Worm (Caenorhabditis elegans) whole organism, L1 larva: ENCODE results near the gene W03F9.1.

Source experiments
- C04F5.9 ChIP-seq: sonication (generic microtip); optimal IDR thresholded peaks from 2 replicates; lab custom pipeline; 2016; ENCODE audit warnings: missing genetic modification characterization, missing compliant biosample characterization
- C16A3.4 ChIP-seq: fragments of 150-350 bp; optimal IDR thresholded peaks from 2 replicates; lab custom pipeline; 2014; ENCODE audit warnings: missing biosample characterization, missing genetic modification characterization
- Y116A8C.19 ChIP-seq: sonication (generic microtip); optimal IDR thresholded peaks from 2 replicates; lab custom pipeline; 2016; ENCODE audit warnings: missing compliant biosample characterization, missing genetic modification characterization, borderline replicate concordance
- aly-2 ChIP-seq: fragments of 150-350 bp; optimal IDR thresholded peaks from 2 replicates; lab custom pipeline; 2014; ENCODE audit warnings: missing biosample characterization, missing genetic modification characterization
- blmp-1 ChIP-seq: fragments of 150-350 bp; optimal IDR thresholded peaks from 2 replicates; lab custom pipeline; 2014; ENCODE audit warnings: missing biosample characterization, missing genetic modification characterization
- ceh-63 ChIP-seq: fragments of 200-800 bp; sonication (Bioruptor generic); optimal IDR thresholded peaks from 2 replicates; lab custom pipeline; 2018; ENCODE audit warnings: mild to moderate bottlenecking, missing genetic modification characterization, missing compliant biosample characterization
- ceh-82 ChIP-seq, 3 experiments: fragments of 150-350 bp in 1 of 3; sonication (generic microtip) in 2 of 3; optimal IDR thresholded peaks; 2 replicates each; lab custom pipeline; 2014 to 2017; ENCODE audit warnings: missing biosample characterization in 3 of 3, missing genetic modification characterization in 3 of 3
- ceh-88 ChIP-seq: fragments of 200-800 bp; sonication (Bioruptor generic); IDR thresholded peaks from 2 replicates; pipeline ENCODE4 v1.3.6; 2022; ENCODE audit warnings: missing genetic modification characterization, missing compliant biosample characterization
- ces-1 ChIP-seq: fragments of 150-350 bp; optimal IDR thresholded peaks from 2 replicates; lab custom pipeline; 2014; ENCODE audit warnings: missing biosample characterization, missing genetic modification reagents, missing genetic modification characterization
- dpl-1 ChIP-seq, 3 experiments: fragments of 150-350 bp in 2 of 3; sonication (generic microtip) in 1 of 3; optimal IDR thresholded peaks; 2 replicates each; lab custom pipeline; 2014 to 2017; ENCODE audit warnings: missing biosample characterization in 3 of 3, missing genetic modification characterization in 3 of 3, missing genetic modification reagents in 3 of 3
- dsc-1 ChIP-seq: sonication (generic microtip); optimal IDR thresholded peaks from 2 replicates; lab custom pipeline; 2016; ENCODE audit warnings: mild to moderate bottlenecking, missing genetic modification characterization, missing compliant biosample characterization
- efl-1 ChIP-seq, 4 experiments: fragments of 150-350 bp; optimal IDR thresholded peaks in 3 of 4; peaks in 1 of 4; 1 replicate in 1 of 4; 2 replicates in 3 of 4; lab custom pipeline; 2014; ENCODE audit warnings: missing biosample characterization in 2 of 4, missing genetic modification characterization in 2 of 4, missing genetic modification reagents in 2 of 4
- egl-13 ChIP-seq: sonication (generic microtip); optimal IDR thresholded peaks from 2 replicates; lab custom pipeline; 2016; ENCODE audit warnings: missing genotype, missing genetic modification reagents, missing genetic modification characterization, missing compliant biosample characterization
- egl-27 ChIP-seq, 2 experiments: fragments of 150-350 bp in 1 of 2; sonication (generic microtip); optimal IDR thresholded peaks; 3 replicates each; lab custom pipeline; 2017 to 2018; ENCODE audit warnings: missing biosample characterization in 2 of 2, missing genetic modification characterization in 2 of 2, missing genetic modification reagents in 2 of 2
- ets-5 ChIP-seq: fragments of 200-800 bp; sonication (Bioruptor generic); IDR thresholded peaks from 2 replicates; pipeline ENCODE4 v1.3.6; 2022; ENCODE audit warnings: missing genetic modification characterization, missing compliant biosample characterization
- fkh-10 ChIP-seq: sonication (generic microtip); optimal IDR thresholded peaks from 2 replicates; lab custom pipeline; 2017; ENCODE audit warnings: missing biosample characterization, missing genetic modification reagents, missing genetic modification characterization
- fkh-4 ChIP-seq: sonication (generic microtip); optimal IDR thresholded peaks from 2 replicates; lab custom pipeline; 2016; ENCODE audit warnings: missing compliant biosample characterization, missing genetic modification characterization, borderline replicate concordance
- fkh-8 ChIP-seq: sonication (generic microtip); optimal IDR thresholded peaks from 2 replicates; lab custom pipeline; 2016; ENCODE audit warnings: mild to moderate bottlenecking, missing genetic modification characterization, missing compliant biosample characterization
- grh-1 ChIP-seq: fragments of 200-800 bp; sonication (Bioruptor generic); IDR thresholded peaks from 2 replicates; pipeline ENCODE4 v1.3.6; 2022; ENCODE audit warnings: missing genetic modification reagents, missing genetic modification characterization, missing compliant biosample characterization
- hlh-17 ChIP-seq: fragments of 200-800 bp; sonication (Bioruptor generic); optimal IDR thresholded peaks from 2 replicates; lab custom pipeline; 2018; ENCODE audit warnings: missing genetic modification characterization, mild to moderate bottlenecking, missing compliant biosample characterization, moderate library complexity, borderline replicate concordance
- hpl-2 ChIP-seq: fragments of 150-350 bp; optimal IDR thresholded peaks from 2 replicates; lab custom pipeline; 2014; ENCODE audit warnings: missing biosample characterization, missing genetic modification reagents, missing genetic modification characterization
- isw-1 ChIP-seq: fragments of 200-800 bp; sonication (Bioruptor generic); IDR thresholded peaks from 2 replicates; pipeline ENCODE4 v1.3.6; 2022; ENCODE audit warnings: missing genetic modification characterization, missing compliant biosample characterization
- jun-1 ChIP-seq: fragments of 150-350 bp; optimal IDR thresholded peaks from 2 replicates; lab custom pipeline; 2014; ENCODE audit warnings: missing biosample characterization, missing genetic modification reagents, missing genetic modification characterization
- lin-13 ChIP-seq: fragments of 150-350 bp; optimal IDR thresholded peaks from 2 replicates; lab custom pipeline; 2014; ENCODE audit warnings: missing biosample characterization, missing genetic modification reagents, missing genetic modification characterization
- lin-15B ChIP-seq: fragments of 150-350 bp; sonication (generic microtip); optimal IDR thresholded peaks from 3 replicates; lab custom pipeline; 2014; ENCODE audit warnings: missing biosample characterization, missing genetic modification characterization
- lin-35 ChIP-seq, 2 experiments: fragments of 150-350 bp; optimal IDR thresholded peaks; 2 replicates each; lab custom pipeline; 2014; ENCODE audit warnings: missing biosample characterization in 2 of 2, missing genetic modification characterization in 2 of 2, missing genetic modification reagents in 2 of 2
- mab-9 ChIP-seq: fragments of 200-800 bp; sonication (Bioruptor generic); IDR thresholded peaks from 2 replicates; pipeline ENCODE4 v1.3.6; 2022; ENCODE audit warnings: missing genetic modification reagents, missing genetic modification characterization, missing compliant biosample characterization
- mdl-1 ChIP-seq, 2 experiments: fragments of 150-350 bp; optimal IDR thresholded peaks; 2 replicates each; lab custom pipeline; 2014 to 2017; ENCODE audit warnings: missing biosample characterization in 2 of 2, missing genetic modification characterization in 2 of 2, inconsistent platforms in 1 of 2
- mef-2 ChIP-seq: fragments of 150-350 bp; optimal IDR thresholded peaks from 2 replicates; lab custom pipeline; 2014; ENCODE audit warnings: missing biosample characterization, missing genetic modification characterization
- nhr-12 ChIP-seq: sonication (generic microtip); optimal IDR thresholded peaks from 2 replicates; lab custom pipeline; 2017; ENCODE audit warnings: missing biosample characterization, missing genetic modification characterization
- nhr-20 ChIP-seq: sonication (generic microtip); optimal IDR thresholded peaks from 2 replicates; lab custom pipeline; 2016; ENCODE audit warnings: mild to moderate bottlenecking, missing genetic modification characterization, missing compliant biosample characterization
- nhr-28 ChIP-seq: fragments of 150-350 bp; optimal IDR thresholded peaks from 2 replicates; lab custom pipeline; 2014; ENCODE audit warnings: missing biosample characterization, missing genetic modification characterization
- nhr-76 ChIP-seq: sonication (generic microtip); optimal IDR thresholded peaks from 2 replicates; lab custom pipeline; 2017; ENCODE audit warnings: missing biosample characterization, missing genetic modification characterization
- nhr-84 ChIP-seq: sonication (generic microtip); optimal IDR thresholded peaks from 2 replicates; lab custom pipeline; 2017; ENCODE audit warnings: missing biosample characterization, missing genetic modification characterization
- nhr-85 ChIP-seq: sonication (generic microtip); peaks from one replicate; lab custom pipeline; 2016; ENCODE audit warnings: missing genetic modification characterization, inconsistent platforms, missing compliant biosample characterization
- pax-3 ChIP-seq: fragments of 200-800 bp; sonication (Bioruptor generic); optimal IDR thresholded peaks from 2 replicates; lab custom pipeline; 2018; ENCODE audit warnings: mild to moderate bottlenecking, missing genetic modification characterization, moderate library complexity, missing compliant biosample characterization
- pqm-1 ChIP-seq: sonication (generic microtip); optimal IDR thresholded peaks from 3 replicates; lab custom pipeline; 2017; ENCODE audit warnings: missing biosample characterization, missing genetic modification characterization
- rnt-1 ChIP-seq: sonication (generic microtip); optimal IDR thresholded peaks from 2 replicates; lab custom pipeline; 2016; ENCODE audit warnings: mild to moderate bottlenecking, missing genetic modification characterization, moderate library complexity, missing compliant biosample characterization
- snu-23 ChIP-seq: sonication (generic microtip); optimal IDR thresholded peaks from 2 replicates; lab custom pipeline; 2016; ENCODE audit warnings: missing genetic modification characterization, missing compliant biosample characterization
- sox-4 ChIP-seq: sonication (generic microtip); optimal IDR thresholded peaks from 2 replicates; lab custom pipeline; 2016; ENCODE audit warnings: missing genetic modification characterization, missing compliant biosample characterization
- sptf-1 ChIP-seq: fragments of 150-350 bp; optimal IDR thresholded peaks from 2 replicates; lab custom pipeline; 2014; ENCODE audit warnings: missing biosample characterization, missing genetic modification characterization
- sup-37 ChIP-seq: fragments of 200-800 bp; sonication (Bioruptor generic); optimal IDR thresholded peaks from 2 replicates; lab custom pipeline; 2018; ENCODE audit warnings: mild to moderate bottlenecking, missing genetic modification characterization, missing compliant biosample characterization
- unc-98 ChIP-seq: fragments of 200-800 bp; sonication (Bioruptor generic); IDR thresholded peaks from 2 replicates; pipeline ENCODE4 v1.3.6; 2022; ENCODE audit warnings: missing genetic modification characterization, missing compliant biosample characterization
- xbp-1 ChIP-seq: sonication (generic microtip); optimal IDR thresholded peaks from 2 replicates; lab custom pipeline; 2016; ENCODE audit warnings: missing genetic modification characterization, missing compliant biosample characterization

W03F9.1 gene

ce11 chrV:126610-127009, at the start of gene W03F9.1 (continued):
- TF ChIP-seq efl-1 (optimal IDR thresholded peaks at IDR 0.05; lab: Kevin White, UChicago) (peak; percentile 45 to 65), efl-1 (GFP tag; optimal IDR thresholded peaks at IDR 0.05 in 1 of 2; lab: Kevin White, UChicago) (peak; percentile 73 to 95), sptf-1 (tag; lab: Kevin White, UChicago) (no peak), rnt-1 (peak; percentile 53), sup-37 (GFP tag; lab: Kevin White, UChicago) (no peak), nhr-76 (tag; lab: Kevin White, UChicago) (no peak), ceh-63 (GFP tag; lab: Kevin White, UChicago) (no peak), isw-1 (peak; percentile 62), pqm-1 (no peak), mdl-1 (tag; optimal IDR thresholded peaks at IDR 0.05; lab: Kevin White, UChicago) (no peak), ces-1 (GFP tag; lab: Kevin White, UChicago) (no peak), lin-35 (GFP tag; optimal IDR thresholded peaks at IDR 0.05; lab: Kevin White, UChicago) (peak; percentile 41 to 57), dpl-1 (GFP tag; optimal IDR thresholded peaks at IDR 0.05; lab: Kevin White, UChicago) (peak; percentile 42 to 70 (median 64)), unc-98 (no peak), egl-27 (tag; optimal IDR thresholded peaks at IDR 0.05; lab: Kevin White, UChicago) (no peak), hlh-17 (GFP tag; lab: Kevin White, UChicago) (no peak), dsc-1 (tag; lab: Kevin White, UChicago) (peak; percentile 85), xbp-1 (tag; lab: Kevin White, UChicago) (peak; percentile 69), nhr-84 (tag; lab: Kevin White, UChicago) (no peak), egl-13 (tag; lab: Kevin White, UChicago) (peak; percentile 69), nhr-28 (tag; lab: Kevin White, UChicago) (no peak), Y116A8C.19 (no peak), fkh-10 (GFP tag; lab: Kevin White, UChicago) (no peak), ceh-88 (GFP tag; lab: Robert Waterston, UW) (no peak), nhr-20 (tag; lab: Kevin White, UChicago) (peak; percentile 69), blmp-1 (tag; lab: Kevin White, UChicago) (peak; percentile 37), lin-15B (tag; lab: Kevin White, UChicago) (no peak), aly-2 (no peak), hpl-2 (no peak), ets-5 (GFP tag; lab: Robert Waterston, UW) (no peak), lin-13 (GFP tag; lab: Kevin White, UChicago) (peak; percentile 16), C16A3.4 (tag; lab: Kevin White, UChicago) (peak; percentile 21)

ce11 chrV:174520-174919, 48.0 kb upstream of the W03F9.1 start:
- TF ChIP-seq jun-1 (tag; lab: Kevin White, UChicago) (no peak), mef-2 (tag; lab: Kevin White, UChicago) (no peak), ceh-82 (tag; optimal IDR thresholded peaks at IDR 0.05; lab: Kevin White, UChicago) (no peak), mab-9 (no peak)

ce11 chrV:173437-173836, 46.9 kb upstream of the W03F9.1 start:
- TF ChIP-seq nhr-28 (tag; lab: Kevin White, UChicago): no peak
- peak in 1 of 2 experiments; percentile 21 for TF ChIP-seq efl-1 (optimal IDR thresholded peaks at IDR 0.05; lab: Kevin White, UChicago)
- no peak for TF ChIP-seq efl-1 (GFP tag; optimal IDR thresholded peaks at IDR 0.05 in 1 of 2; lab: Kevin White, UChicago)
- TF ChIP-seq pax-3: peak; percentile 16
- TF ChIP-seq fkh-8 (tag; lab: Kevin White, UChicago): peak; percentile 71
- TF ChIP-seq, all 84 proteins: peak for 3

- TF ChIP-seq sox-4 (no peak), grh-1 (GFP tag; lab: Robert Waterston, UW) (no peak), nhr-12 (no peak), C04F5.9 (tag; lab: Kevin White, UChicago) (no peak), nhr-85 (peak; percentile 57), snu-23 (no peak), fkh-4 (no peak)
Observed at ce11 chrV:172110-172509, 45.6 kb upstream of the W03F9.1 start, which contains the start of gene cfap-36. TSS of gene cfap-36 (minus strand) at chrV:172210.
